Worm (Caenorhabditis elegans): Measurements from ENCODE around the gene ZC302.3.

ce11 chrV:10768892-10769291 is 27.6 kb upstream of the ZC302.3 start:
- no peak for TF ChIP-seq mdl-1 (tag; optimal IDR thresholded peaks at IDR 0.05)
- TF ChIP-seq unc-39 (tag; optimal IDR thresholded peaks at IDR 0.05) = no peak
- no peak for TF ChIP-seq peb-1 (tag; optimal IDR thresholded peaks at IDR 0.05)
- no peak for TF ChIP-seq unc-62 (GFP tag; optimal IDR thresholded peaks at IDR 0.05)
- TF ChIP-seq elt-1 (tag; optimal IDR thresholded peaks at IDR 0.05) = no peak
- TF ChIP-seq lin-13 (GFP tag; optimal IDR thresholded peaks at IDR 0.05) = no peak
- no peak for TF ChIP-seq ztf-1 (GFP tag; conservative IDR thresholded peaks at IDR 0.05)
- TF ChIP-seq blmp-1 (tag; optimal IDR thresholded peaks at IDR 0.05; ENCODE audit: insufficient read depth) = no peak
- no peak for TF ChIP-seq ceh-82 (tag; optimal IDR thresholded peaks at IDR 0.05)
- TF ChIP-seq snpc-4 (tag; optimal IDR thresholded peaks at IDR 0.05) = no peak
- TF ChIP-seq nhr-25 (tag; optimal IDR thresholded peaks at IDR 0.05) = no peak
- TF ChIP-seq sem-4 (tag; optimal IDR thresholded peaks at IDR 0.05) = no peak

Measured in whole organism, L2 larva.